Fruit fly (Drosophila melanogaster) whole organism: ENCODE measurements around the gene CG43098.

Experiments used
- CG8478 ChIP-seq: fragments of >200 bp; optimal IDR thresholded peaks from 2 replicates; lab custom pipeline; 2018; ENCODE audit warnings: inconsistent platforms
- Dll ChIP-seq: fragments of >200 bp; optimal IDR thresholded peaks from 2 replicates; lab custom pipeline; 2017
- EcR ChIP-seq, 2 experiments: fragments of >200 bp; optimal IDR thresholded peaks; 2 replicates each; lab custom pipeline; 2017; ENCODE audit warnings: missing biosample characterization in 2 of 2, missing genetic modification characterization in 2 of 2, missing genetic modification reagents in 2 of 2
- pan ChIP-seq: fragments of >200 bp; optimal IDR thresholded peaks from 2 replicates; lab custom pipeline; 2017
- psq ChIP-seq: fragments of >200 bp; optimal IDR thresholded peaks from 2 replicates; lab custom pipeline; 2017
- usp ChIP-seq: fragments of >200 bp; optimal IDR thresholded peaks from 2 replicates; lab custom pipeline; 2017; ENCODE audit warnings: missing biosample characterization, missing genetic modification characterization, mixed read lengths

DNA sequence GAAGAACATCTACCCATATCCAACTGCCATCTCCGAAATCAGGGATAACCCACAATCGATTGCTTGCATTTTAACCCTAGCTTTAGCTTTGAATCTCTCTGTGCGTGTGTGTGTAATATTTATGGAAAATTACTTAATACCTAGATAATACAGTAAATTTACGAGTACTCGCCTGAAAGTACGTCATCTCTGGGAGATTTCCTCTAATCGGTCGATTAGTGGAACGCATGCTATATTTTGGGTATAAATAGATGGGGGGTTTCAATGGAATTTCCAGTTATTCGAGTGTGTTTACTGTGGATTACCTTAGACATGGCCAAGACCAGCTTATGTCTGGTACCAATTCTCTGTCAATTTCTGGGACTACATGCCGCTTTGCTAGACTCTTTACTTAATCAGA is 43.8 kb upstream of the CG43098 start, which contains the start of gene CG10357:
- TF ChIP-seq usp (GFP tag; lab: Kevin White, UChicago) (no peak), psq (no peak), pan (no peak), CG8478 (no peak), Dll (lab: Kevin White, UChicago) (no peak), EcR (GFP tag; optimal IDR thresholded peaks at IDR 0.05; lab: Kevin White, UChicago) (no peak)
